Fruit fly (Drosophila melanogaster) whole organism, embryonic: Measurements from ENCODE around the gene Fer3.
A peak's percentile ranks its signal among the peaks of the same experiment; 100 is the strongest.

Source experiments
- Ada2b ChIP-seq: fragments of 200-800 bp; sonication (Bioruptor generic); IDR thresholded peaks from 2 replicates; pipeline ENCODE4 v1.3.6; 2022; ENCODE audit warnings: missing biosample characterization, missing genetic modification characterization
- Antp ChIP-seq: fragments of 200-800 bp; sonication (Bioruptor generic); optimal IDR thresholded peaks from 3 replicates; lab custom pipeline; 2016; ENCODE audit warnings: missing biosample characterization, missing genetic modification characterization
- Atf6 ChIP-seq: fragments of 200-800 bp; sonication (Bioruptor generic); IDR thresholded peaks from 2 replicates; pipeline ENCODE4 v1.3.6; 2022; ENCODE audit warnings: missing biosample characterization, missing genetic modification characterization
- B-H1 ChIP-seq: fragments of 200-800 bp; sonication (Bioruptor generic); IDR thresholded peaks from 3 replicates; pipeline ENCODE4 v1.3.6; 2022; ENCODE audit warnings: missing biosample characterization, missing genetic modification characterization
- CG10654 ChIP-seq: fragments of 200-800 bp; sonication (Bioruptor generic); optimal IDR thresholded peaks from 2 replicates; lab custom pipeline; 2016; ENCODE audit warnings: missing biosample characterization, missing genetic modification characterization
- CG11093 ChIP-seq: fragments of 200-800 bp; sonication (Bioruptor generic); IDR thresholded peaks from 3 replicates; pipeline ENCODE4 v1.3.6; 2022; ENCODE audit warnings: missing biosample characterization, missing genetic modification characterization
- CG12071 ChIP-seq: fragments of 200-800 bp; sonication (Bioruptor generic); optimal IDR thresholded peaks from 3 replicates; lab custom pipeline; 2018; ENCODE audit warnings: missing biosample characterization, mild to moderate bottlenecking, missing genetic modification characterization
- CG1233 ChIP-seq: fragments of 200-800 bp; sonication (Bioruptor generic); optimal IDR thresholded peaks from 4 replicates; lab custom pipeline; 2018; ENCODE audit warnings: missing biosample characterization, mild to moderate bottlenecking, missing genetic modification characterization
- CG12659 ChIP-seq: fragments of 200-800 bp; sonication (Bioruptor generic); optimal IDR thresholded peaks from 3 replicates; lab custom pipeline; 2017; ENCODE audit warnings: mild to moderate bottlenecking, missing biosample characterization, missing genetic modification reagents, missing genetic modification characterization
- CG12942 ChIP-seq: fragments of 200-800 bp; sonication (Bioruptor generic); optimal IDR thresholded peaks from 3 replicates; lab custom pipeline; 2016; ENCODE audit warnings: missing biosample characterization, missing genetic modification characterization
- CG13424 ChIP-seq: fragments of 200-800 bp; sonication (Bioruptor generic); optimal IDR thresholded peaks from 2 replicates; lab custom pipeline; 2019; ENCODE audit warnings: missing biosample characterization, mild to moderate bottlenecking, missing genetic modification characterization, moderate library complexity
- CG14667 ChIP-seq: fragments of 200-800 bp; sonication (Bioruptor generic); IDR thresholded peaks from 2 replicates; pipeline ENCODE4 v1.3.6; 2022; ENCODE audit warnings: missing biosample characterization, missing genetic modification characterization
- CG15011 ChIP-seq: fragments of 200-800 bp; sonication (Bioruptor generic); optimal IDR thresholded peaks from 3 replicates; lab custom pipeline; 2018; ENCODE audit warnings: missing biosample characterization, mild to moderate bottlenecking, missing genetic modification characterization
- CG16779 ChIP-seq: fragments of 200-800 bp; sonication (Bioruptor generic); IDR thresholded peaks from 2 replicates; pipeline ENCODE4 v1.3.6; 2022; ENCODE audit warnings: missing biosample characterization, missing genetic modification characterization
- CG2889 ChIP-seq: fragments of 200-800 bp; sonication (Bioruptor generic); IDR thresholded peaks from 3 replicates; pipeline ENCODE4 v1.3.6; 2022; ENCODE audit warnings: missing biosample characterization, missing genetic modification characterization
- CG31365 ChIP-seq: fragments of 200-800 bp; sonication (Bioruptor generic); optimal IDR thresholded peaks from 2 replicates; lab custom pipeline; 2018; ENCODE audit warnings: missing biosample characterization, mild to moderate bottlenecking, missing genetic modification characterization
- CG33213 ChIP-seq: fragments of 200-800 bp; sonication (Bioruptor generic); optimal IDR thresholded peaks from 3 replicates; lab custom pipeline; 2016; ENCODE audit warnings: missing biosample characterization, missing genetic modification characterization
- CG5953 ChIP-seq: fragments of 200-800 bp; sonication (Bioruptor generic); IDR thresholded peaks from 2 replicates; pipeline ENCODE4 v1.3.6; 2022; ENCODE audit warnings: missing biosample characterization, missing genetic modification characterization
- CG7372 ChIP-seq: fragments of 200-800 bp; sonication (Bioruptor generic); IDR thresholded peaks from 2 replicates; pipeline ENCODE4 v1.3.6; 2022; ENCODE audit warnings: missing biosample characterization, missing genetic modification characterization
- CG8359 ChIP-seq: fragments of 200-800 bp; sonication (Bioruptor generic); optimal IDR thresholded peaks from 2 replicates; lab custom pipeline; 2017; ENCODE audit warnings: missing biosample characterization, mild to moderate bottlenecking, missing genetic modification characterization, borderline replicate concordance
- Dp ChIP-seq: fragments of 200-800 bp; sonication (Bioruptor generic); optimal IDR thresholded peaks from 2 replicates; lab custom pipeline; 2018; ENCODE audit warnings: missing biosample characterization, mild to moderate bottlenecking, missing genetic modification characterization, moderate library complexity
- Hr39 ChIP-seq: fragments of >200 bp; optimal IDR thresholded peaks from 2 replicates; lab custom pipeline; 2017
- Lpt ChIP-seq: fragments of >200 bp; optimal IDR thresholded peaks from 2 replicates; lab custom pipeline; 2018; ENCODE audit warnings: missing biosample characterization, missing genetic modification characterization
- Mes4 ChIP-seq: fragments of 200-800 bp; sonication (Bioruptor generic); optimal IDR thresholded peaks from 2 replicates; lab custom pipeline; 2016; ENCODE audit warnings: missing biosample characterization, missing genetic modification characterization
- Rfx ChIP-seq: fragments of 200-800 bp; sonication (Bioruptor generic); IDR thresholded peaks from 2 replicates; pipeline ENCODE4 v1.3.6; 2022; ENCODE audit warnings: missing biosample characterization, missing genetic modification characterization
- Stat92E ChIP-seq, 3 experiments: fragments of >200 bp in 2 of 3; fragments of 200-800 bp in 1 of 3; sonication (Bioruptor generic) in 1 of 3; optimal IDR thresholded peaks; 2 replicates each; lab custom pipeline; 2017 to 2019; ENCODE audit warnings: missing biosample characterization in 3 of 3, missing genetic modification characterization in 3 of 3, mild to moderate bottlenecking in 1 of 3, moderate library complexity in 1 of 3
- TFAM ChIP-seq: fragments of 200-800 bp; sonication (Bioruptor generic); optimal IDR thresholded peaks from 2 replicates; lab custom pipeline; 2017; ENCODE audit warnings: missing biosample characterization, missing genetic modification characterization, inconsistent platforms
- Xbp1 ChIP-seq: fragments of 200-800 bp; sonication (Bioruptor generic); optimal IDR thresholded peaks from 3 replicates; lab custom pipeline; 2016; ENCODE audit warnings: missing biosample characterization, mild to moderate bottlenecking, missing genetic modification characterization
- Xrp1 ChIP-seq: fragments of 200-800 bp; sonication (Bioruptor generic); IDR thresholded peaks from 2 replicates; pipeline ENCODE4 v1.3.6; 2022; ENCODE audit warnings: missing biosample characterization, missing genetic modification characterization
- btn ChIP-seq: fragments of 200-800 bp; sonication (Bioruptor generic); optimal IDR thresholded peaks from 2 replicates; lab custom pipeline; 2016; ENCODE audit warnings: missing biosample characterization, missing genetic modification characterization
- cato ChIP-seq: fragments of 200-800 bp; sonication (Bioruptor generic); optimal IDR thresholded peaks from 2 replicates; lab custom pipeline; 2016; ENCODE audit warnings: missing biosample characterization, missing genetic modification characterization, borderline replicate concordance
- corto ChIP-seq: fragments of 200-800 bp; sonication (Bioruptor generic); optimal IDR thresholded peaks from 2 replicates; lab custom pipeline; 2016; ENCODE audit warnings: missing biosample characterization, mild to moderate bottlenecking, missing genetic modification characterization, moderate library complexity
- crc ChIP-seq: fragments of 200-800 bp; sonication (Bioruptor generic); optimal IDR thresholded peaks from 2 replicates; lab custom pipeline; 2016; ENCODE audit warnings: missing biosample characterization, missing genetic modification characterization
- da ChIP-seq: fragments of 200-800 bp; sonication (Bioruptor generic); optimal IDR thresholded peaks from 2 replicates; lab custom pipeline; 2016; ENCODE audit warnings: missing biosample characterization, missing genetic modification characterization
- en ChIP-seq: fragments of 200-800 bp; sonication (Bioruptor generic); optimal IDR thresholded peaks from 2 replicates; lab custom pipeline; 2016; ENCODE audit warnings: missing biosample characterization, missing genetic modification characterization
- gem ChIP-seq: fragments of 200-800 bp; sonication (Bioruptor generic); optimal IDR thresholded peaks from 2 replicates; lab custom pipeline; 2019; ENCODE audit warnings: missing biosample characterization, mild to moderate bottlenecking, missing genetic modification characterization, moderate library complexity
- gro ChIP-seq: fragments of 200-800 bp; sonication (Bioruptor generic); optimal IDR thresholded peaks from 2 replicates; lab custom pipeline; 2016; ENCODE audit warnings: missing biosample characterization, missing genetic modification characterization
- hbn ChIP-seq: fragments of 200-800 bp; sonication (Bioruptor generic); IDR thresholded peaks from 2 replicates; pipeline ENCODE4 v1.3.6; 2022; ENCODE audit warnings: missing biosample characterization, missing genetic modification characterization; ENCODE audit not compliant: partially characterized antibody
- jing ChIP-seq: fragments of 200-800 bp; sonication (Bioruptor generic); optimal IDR thresholded peaks from 2 replicates; lab custom pipeline; 2018; ENCODE audit warnings: missing biosample characterization, mild to moderate bottlenecking, missing genetic modification characterization
- lmd ChIP-seq: fragments of 200-800 bp; sonication (Bioruptor generic); IDR thresholded peaks from 2 replicates; pipeline ENCODE4 v1.3.6; 2022; ENCODE audit warnings: missing biosample characterization, missing genetic modification characterization
- mld ChIP-seq: fragments of 200-800 bp; sonication (Bioruptor generic); IDR thresholded peaks from 3 replicates; pipeline ENCODE4 v1.3.6; 2022; ENCODE audit warnings: missing biosample characterization, missing genetic modification characterization; ENCODE audit not compliant: partially characterized antibody
- nerfin-1 ChIP-seq: fragments of 200-800 bp; sonication (Bioruptor generic); optimal IDR thresholded peaks from 3 replicates; lab custom pipeline; 2019; ENCODE audit warnings: missing biosample characterization, mild to moderate bottlenecking, missing genetic modification characterization, moderate library complexity
- psq ChIP-seq: fragments of 200-800 bp; sonication (Bioruptor generic); optimal IDR thresholded peaks from 2 replicates; lab custom pipeline; 2017; ENCODE audit warnings: missing biosample characterization, missing genetic modification characterization
- row ChIP-seq: fragments of 200-800 bp; sonication (Bioruptor generic); IDR thresholded peaks from 3 replicates; pipeline ENCODE4 v1.3.6; 2022; ENCODE audit warnings: missing biosample characterization, missing genetic modification characterization
- scrt ChIP-seq: fragments of 200-800 bp; sonication (Bioruptor generic); optimal IDR thresholded peaks from 2 replicates; lab custom pipeline; 2018; ENCODE audit warnings: missing biosample characterization, mild to moderate bottlenecking, missing genetic modification characterization, moderate library complexity
- sd ChIP-seq: fragments of 200-800 bp; sonication (Bioruptor generic); optimal IDR thresholded peaks from 3 replicates; lab custom pipeline; 2018; ENCODE audit warnings: missing biosample characterization, mild to moderate bottlenecking, missing genetic modification characterization, moderate library complexity
- sisA ChIP-seq: fragments of 200-800 bp; sonication (Bioruptor generic); IDR thresholded peaks from 2 replicates; pipeline ENCODE4 v1.3.6; 2022; ENCODE audit warnings: missing biosample characterization, missing genetic modification characterization
- sob ChIP-seq: fragments of 200-800 bp; sonication (Bioruptor generic); IDR thresholded peaks from 2 replicates; pipeline ENCODE4 v1.3.6; 2022; ENCODE audit warnings: missing biosample characterization, missing genetic modification characterization
- tio ChIP-seq: fragments of 200-800 bp; sonication (Bioruptor generic); optimal IDR thresholded peaks from 2 replicates; lab custom pipeline; 2017; ENCODE audit warnings: missing biosample characterization, missing genetic modification characterization, inconsistent platforms
- ttk ChIP-seq: fragments of 200-800 bp; sonication (Bioruptor generic); IDR thresholded peaks from 2 replicates; pipeline ENCODE4 v2.1.2; 2022; ENCODE audit warnings: missing biosample characterization, missing genetic modification characterization
- twi ChIP-seq: fragments of 200-800 bp; optimal IDR thresholded peaks from 2 replicates; lab custom pipeline; 2019; ENCODE audit warnings: missing biosample characterization, mild to moderate bottlenecking, missing genetic modification characterization, moderate library complexity
- vvl ChIP-seq: fragments of 200-800 bp; sonication (Bioruptor generic); IDR thresholded peaks from 2 replicates; pipeline ENCODE4 v1.3.6; 2022; ENCODE audit warnings: missing biosample characterization, missing genetic modification characterization

The Fer3 gene

DNA sequence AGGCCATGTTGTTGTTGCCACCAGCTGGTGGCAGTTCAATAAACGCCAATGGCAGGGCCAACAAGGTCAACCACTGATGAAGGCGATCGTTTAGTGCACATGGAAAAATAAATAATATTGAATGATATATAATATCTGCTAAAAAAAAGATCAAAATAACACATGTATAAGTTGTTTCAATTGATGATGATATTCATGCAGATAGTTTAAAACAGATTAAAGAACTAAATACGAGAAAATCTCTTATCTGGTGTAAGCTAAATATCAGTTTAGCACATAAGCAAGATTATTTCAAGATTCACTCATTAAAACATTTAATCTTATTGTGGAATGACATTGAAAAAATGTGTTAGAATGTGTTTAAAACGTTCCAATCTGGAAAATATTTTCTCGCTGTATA, 30.7 kb downstream of the Fer3 start (continued):
- TF ChIP-seq cato (GFP tag; lab: Kevin White, UChicago): no peak
- no peak for TF ChIP-seq Stat92E (GFP tag; optimal IDR thresholded peaks at IDR 0.05; lab: Kevin White, UChicago)
- TF ChIP-seq CG2889 (GFP tag; lab: Robert Waterston, UW): no peak
- no peak for TF ChIP-seq vvl (GFP tag; lab: Robert Waterston, UW)
- TF ChIP-seq CG33213 (GFP tag; lab: Kevin White, UChicago): no peak
- no peak for TF ChIP-seq CG10654 (GFP tag; lab: Kevin White, UChicago)
- TF ChIP-seq TFAM (GFP tag; lab: Kevin White, UChicago): no peak
- TF ChIP-seq crc (GFP tag; lab: Kevin White, UChicago): no peak
- peak; percentile 79 for TF ChIP-seq gem (tag; lab: Kevin White, UChicago)
- peak; percentile 12 for TF ChIP-seq CG12071
- peak; percentile 35; the same call in 1 of the 2 replicates for TF ChIP-seq sisA (GFP tag; lab: Robert Waterston, UW)
- TF ChIP-seq row (GFP tag; lab: Robert Waterston, UW): peak; percentile 61
- TF ChIP-seq CG14667 (GFP tag; lab: Robert Waterston, UW): no peak
- peak; percentile 35; the same call in 1 of the 2 replicates for TF ChIP-seq ttk
- TF ChIP-seq CG1233 (GFP tag; lab: Kevin White, UChicago): peak; percentile 31
- no peak for TF ChIP-seq tio (GFP tag; lab: Kevin White, UChicago)
- peak; percentile 52 for TF ChIP-seq lmd (GFP tag; lab: Robert Waterston, UW)
- no peak for TF ChIP-seq Rfx (GFP tag; lab: Robert Waterston, UW)
- no peak for TF ChIP-seq Mes4
- TF ChIP-seq CG12942 (GFP tag; lab: Kevin White, UChicago): peak; percentile 11
- TF ChIP-seq psq (GFP tag; lab: Kevin White, UChicago): no peak
- TF ChIP-seq en (GFP tag; lab: Kevin White, UChicago): no peak
- TF ChIP-seq CG8359: no peak
- TF ChIP-seq CG13424 (tag; lab: Kevin White, UChicago): peak; percentile 65
- TF ChIP-seq jing (GFP tag; lab: Kevin White, UChicago): no peak
- no peak for TF ChIP-seq btn (GFP tag; lab: Kevin White, UChicago)
- peak; percentile 34 for TF ChIP-seq nerfin-1 (tag; lab: Kevin White, UChicago)
- no peak for TF ChIP-seq Atf6 (GFP tag; lab: Robert Waterston, UW)
- TF ChIP-seq Xrp1 (GFP tag; lab: Robert Waterston, UW): no peak
- TF ChIP-seq Dp: no peak
- TF ChIP-seq hbn: no peak
- no peak for TF ChIP-seq Lpt
- no peak for TF ChIP-seq Ada2b
- TF ChIP-seq Antp: no peak
- no peak; the same call in 2 of the 3 replicates for TF ChIP-seq B-H1 (GFP tag; lab: Robert Waterston, UW)
- TF ChIP-seq CG5953: no peak
- 0 out of 3 replicates have a peak, but pooled peaks have one; percentile 12 for TF ChIP-seq CG11093 (GFP tag; lab: Robert Waterston, UW)
- no peak for TF ChIP-seq da (GFP tag; lab: Kevin White, UChicago)
- peak; percentile 28 for TF ChIP-seq CG12659
- TF ChIP-seq CG15011 (GFP tag; lab: Kevin White, UChicago): no peak
- no peak for TF ChIP-seq twi (tag; lab: Kevin White, UChicago)
- TF ChIP-seq CG7372 (GFP tag; lab: Robert Waterston, UW): no peak
- TF ChIP-seq scrt: no peak
- no peak for TF ChIP-seq sob
- TF ChIP-seq mld (GFP tag; lab: Robert Waterston, UW): no peak
- TF ChIP-seq Xbp1 (GFP tag; lab: Kevin White, UChicago): peak; percentile 35
- TF ChIP-seq gro (GFP tag; lab: Kevin White, UChicago): no peak
- no peak for TF ChIP-seq Hr39 (lab: Kevin White, UChicago)
- no peak for TF ChIP-seq corto (GFP tag; lab: Kevin White, UChicago)
- no peak for TF ChIP-seq CG31365 (tag; lab: Kevin White, UChicago)
- TF ChIP-seq CG16779 (GFP tag; lab: Robert Waterston, UW): no peak
- TF ChIP-seq sd (tag; lab: Kevin White, UChicago): peak; percentile 66
